Fruit fly (Drosophila melanogaster) whole organism, embryonic: ENCODE results near the gene fusl.

Experiments
- Bgb ChIP-seq: fragments of 200-800 bp; sonication (Bioruptor generic); IDR thresholded peaks from 2 replicates; pipeline ENCODE4 v1.3.6; 2022; ENCODE audit warnings: missing biosample characterization, missing genetic modification characterization; ENCODE audit not compliant: partially characterized antibody
- CG11085 ChIP-seq: fragments of 200-800 bp; sonication (Bioruptor generic); IDR thresholded peaks from 2 replicates; pipeline ENCODE4 v1.3.6; 2022; ENCODE audit warnings: missing biosample characterization, missing genetic modification characterization
- CG12219 ChIP-seq: fragments of 200-800 bp; sonication (Bioruptor generic); optimal IDR thresholded peaks from 3 replicates; lab custom pipeline; 2018; ENCODE audit warnings: missing biosample characterization, mild to moderate bottlenecking, missing genetic modification characterization
- CG1529 ChIP-seq: fragments of 200-800 bp; sonication (Bioruptor generic); optimal IDR thresholded peaks from 3 replicates; lab custom pipeline; 2018; ENCODE audit warnings: missing biosample characterization, missing genetic modification characterization
- CG17359 ChIP-seq: fragments of 200-800 bp; sonication (Bioruptor generic); optimal IDR thresholded peaks from 3 replicates; lab custom pipeline; 2018; ENCODE audit warnings: missing biosample characterization, mild to moderate bottlenecking, missing genetic modification characterization, moderate library complexity
- CG18011 ChIP-seq: fragments of 200-800 bp; sonication (Bioruptor generic); optimal IDR thresholded peaks from 2 replicates; lab custom pipeline; 2017; ENCODE audit warnings: missing biosample characterization, missing genetic modification characterization, mild to moderate bottlenecking, moderate library complexity, missing genotype
- CG2678 ChIP-seq: fragments of 200-800 bp; sonication (Bioruptor generic); optimal IDR thresholded peaks from 3 replicates; lab custom pipeline; 2019; ENCODE audit warnings: missing biosample characterization, mild to moderate bottlenecking, missing genetic modification characterization, moderate library complexity
- CG2712 ChIP-seq: fragments of 200-800 bp; optimal IDR thresholded peaks from 3 replicates; lab custom pipeline; 2019; ENCODE audit warnings: missing biosample characterization, mild to moderate bottlenecking, missing genetic modification characterization, moderate library complexity
- CG2875 ChIP-seq: fragments of 200-800 bp; sonication (Bioruptor generic); optimal IDR thresholded peaks from 2 replicates; lab custom pipeline; 2017; ENCODE audit warnings: missing biosample characterization, mild to moderate bottlenecking, missing genetic modification characterization, missing genetic modification reagents
- CG33213 ChIP-seq: fragments of 200-800 bp; sonication (Bioruptor generic); optimal IDR thresholded peaks from 3 replicates; lab custom pipeline; 2016; ENCODE audit warnings: missing biosample characterization, missing genetic modification characterization
- CG34376 ChIP-seq: fragments of 200-800 bp; sonication (Bioruptor generic); optimal IDR thresholded peaks from 2 replicates; lab custom pipeline; 2018; ENCODE audit warnings: missing biosample characterization, mild to moderate bottlenecking, missing genetic modification characterization
- CG3838 ChIP-seq: fragments of 200-800 bp; sonication (Bioruptor generic); optimal IDR thresholded peaks from 3 replicates; lab custom pipeline; 2016; ENCODE audit warnings: missing biosample characterization, missing genetic modification characterization
- CG5245 ChIP-seq: fragments of 200-800 bp; sonication (Bioruptor generic); optimal IDR thresholded peaks from 3 replicates; lab custom pipeline; 2016; ENCODE audit warnings: missing biosample characterization, missing genetic modification characterization
- CG6813 ChIP-seq: fragments of 200-800 bp; sonication (Bioruptor generic); optimal IDR thresholded peaks from 2 replicates; lab custom pipeline; 2017; ENCODE audit warnings: missing biosample characterization, missing genetic modification characterization, mild to moderate bottlenecking, moderate library complexity, missing genetic modification reagents
- CG7786 ChIP-seq: fragments of 200-800 bp; sonication (Bioruptor generic); optimal IDR thresholded peaks from 2 replicates; lab custom pipeline; 2016; ENCODE audit warnings: missing biosample characterization, missing genetic modification characterization
- CG7963 ChIP-seq: fragments of 200-800 bp; sonication (Bioruptor generic); IDR thresholded peaks from 3 replicates; pipeline ENCODE4 v1.3.6; 2022; ENCODE audit warnings: missing biosample characterization, missing genetic modification characterization; ENCODE audit not compliant: partially characterized antibody
- CG9727 ChIP-seq: fragments of 200-800 bp; sonication (Bioruptor generic); optimal IDR thresholded peaks from 3 replicates; lab custom pipeline; 2017; ENCODE audit warnings: missing biosample characterization, mild to moderate bottlenecking, missing genetic modification characterization
- CoRest ChIP-seq: fragments of 200-800 bp; sonication (Bioruptor generic); optimal IDR thresholded peaks from 3 replicates; lab custom pipeline; 2018; ENCODE audit warnings: missing biosample characterization, mild to moderate bottlenecking, missing genetic modification characterization, moderate library complexity
- D ChIP-seq, 2 experiments: fragments of 200-800 bp in 1 of 2; fragments of >200 bp in 1 of 2; sonication (Bioruptor generic) in 1 of 2; optimal IDR thresholded peaks; 2 replicates in 1 of 2; 3 replicates in 1 of 2; lab custom pipeline; 2017; ENCODE audit warnings: mild to moderate bottlenecking in 1 of 2, missing biosample characterization in 1 of 2, missing genetic modification characterization in 1 of 2, missing genetic modification reagents in 1 of 2
- D19B ChIP-seq: fragments of 200-800 bp; sonication (Bioruptor generic); optimal IDR thresholded peaks from 2 replicates; lab custom pipeline; 2017; ENCODE audit warnings: missing biosample characterization, mild to moderate bottlenecking, missing genetic modification characterization
- Doc2 ChIP-seq: fragments of 200-800 bp; sonication (Bioruptor generic); IDR thresholded peaks from 2 replicates; pipeline ENCODE4 v1.3.6; 2022; ENCODE audit warnings: missing biosample characterization, missing genetic modification characterization
- E2f1 ChIP-seq: fragments of 200-800 bp; sonication (Bioruptor generic); IDR thresholded peaks from 2 replicates; pipeline ENCODE4 v1.3.6; 2022; ENCODE audit warnings: missing biosample characterization, missing genetic modification characterization
- Elba2 ChIP-seq: fragments of 200-800 bp; sonication (Bioruptor generic); optimal IDR thresholded peaks from 3 replicates; lab custom pipeline; 2016; ENCODE audit warnings: missing biosample characterization, missing genetic modification characterization
- Fer2 ChIP-seq: fragments of 200-800 bp; sonication (Bioruptor generic); optimal IDR thresholded peaks from 2 replicates; lab custom pipeline; 2018; ENCODE audit warnings: missing biosample characterization, mild to moderate bottlenecking, missing genetic modification characterization, moderate library complexity
- Hr78 ChIP-seq, 2 experiments: fragments of 200-800 bp in 1 of 2; fragments of >200 bp in 1 of 2; sonication (Bioruptor generic) in 1 of 2; optimal IDR thresholded peaks; 2 replicates each; lab custom pipeline; 2017 to 2019; ENCODE audit warnings: missing biosample characterization in 2 of 2, missing genetic modification characterization in 2 of 2, mild to moderate bottlenecking in 1 of 2, moderate library complexity in 1 of 2
- MTF-1 ChIP-seq: fragments of 200-800 bp; sonication (Bioruptor generic); optimal IDR thresholded peaks from 2 replicates; lab custom pipeline; 2018; ENCODE audit warnings: missing biosample characterization, mild to moderate bottlenecking, missing genetic modification characterization, borderline replicate concordance
- NC2α ChIP-seq: fragments of 200-800 bp; sonication (Bioruptor generic); optimal IDR thresholded peaks from 2 replicates; lab custom pipeline; 2016; ENCODE audit warnings: missing biosample characterization, missing genetic modification characterization
- Nf-YC ChIP-seq: fragments of 200-800 bp; optimal IDR thresholded peaks from 3 replicates; lab custom pipeline; 2019; ENCODE audit warnings: missing biosample characterization, mild to moderate bottlenecking, missing genetic modification characterization, moderate library complexity
- Pdp1 ChIP-seq, 2 experiments: fragments of 200-800 bp; sonication (Bioruptor generic); optimal IDR thresholded peaks; 3 replicates each; lab custom pipeline; 2016; ENCODE audit warnings: missing biosample characterization in 2 of 2, missing genetic modification characterization in 2 of 2, mild to moderate bottlenecking in 1 of 2, moderate library complexity in 1 of 2
- Sry-β ChIP-seq: fragments of 200-800 bp; sonication (Bioruptor generic); optimal IDR thresholded peaks from 2 replicates; lab custom pipeline; 2018; ENCODE audit warnings: missing biosample characterization, mild to moderate bottlenecking, missing genetic modification characterization, moderate library complexity
- TFAM ChIP-seq: fragments of 200-800 bp; sonication (Bioruptor generic); optimal IDR thresholded peaks from 2 replicates; lab custom pipeline; 2017; ENCODE audit warnings: missing biosample characterization, missing genetic modification characterization, inconsistent platforms
- Xbp1 ChIP-seq: fragments of 200-800 bp; sonication (Bioruptor generic); optimal IDR thresholded peaks from 3 replicates; lab custom pipeline; 2016; ENCODE audit warnings: missing biosample characterization, mild to moderate bottlenecking, missing genetic modification characterization
- Xrp1 ChIP-seq: fragments of 200-800 bp; sonication (Bioruptor generic); IDR thresholded peaks from 2 replicates; pipeline ENCODE4 v1.3.6; 2022; ENCODE audit warnings: missing biosample characterization, missing genetic modification characterization
- chn ChIP-seq: fragments of 200-800 bp; sonication (Bioruptor generic); optimal IDR thresholded peaks from 2 replicates; lab custom pipeline; 2016; ENCODE audit warnings: missing biosample characterization, missing genetic modification characterization
- dpn ChIP-seq, 2 experiments: fragments of 200-800 bp; sonication (Bioruptor generic); optimal IDR thresholded peaks; 3 replicates each; lab custom pipeline; 2016; ENCODE audit warnings: missing biosample characterization in 2 of 2, missing genetic modification characterization in 2 of 2
- en ChIP-seq: fragments of 200-800 bp; sonication (Bioruptor generic); optimal IDR thresholded peaks from 2 replicates; lab custom pipeline; 2016; ENCODE audit warnings: missing biosample characterization, missing genetic modification characterization
- fru ChIP-seq: fragments of >200 bp; optimal IDR thresholded peaks from 2 replicates; lab custom pipeline; 2017
- grn ChIP-seq: fragments of 200-800 bp; sonication (Bioruptor generic); optimal IDR thresholded peaks from 3 replicates; lab custom pipeline; 2017; ENCODE audit warnings: missing biosample characterization, missing genetic modification characterization
- hb ChIP-seq: fragments of 200-800 bp; sonication (Bioruptor generic); IDR thresholded peaks from 3 replicates; pipeline ENCODE4 v1.3.6; 2022; ENCODE audit warnings: missing biosample characterization, missing genetic modification characterization; ENCODE audit not compliant: partially characterized antibody
- lab ChIP-seq: fragments of 200-800 bp; sonication (Bioruptor generic); optimal IDR thresholded peaks from 3 replicates; lab custom pipeline; 2017; ENCODE audit warnings: missing biosample characterization, missing genetic modification characterization, mild to moderate bottlenecking, moderate library complexity, missing genetic modification reagents
- pum ChIP-seq: fragments of 200-800 bp; sonication (Bioruptor generic); optimal IDR thresholded peaks from 2 replicates; lab custom pipeline; 2016; ENCODE audit warnings: missing biosample characterization, missing genetic modification characterization
- run ChIP-seq: fragments of 200-800 bp; sonication (Bioruptor generic); optimal IDR thresholded peaks from 3 replicates; lab custom pipeline; 2018; ENCODE audit warnings: missing biosample characterization, mild to moderate bottlenecking, missing genetic modification characterization
- sc ChIP-seq, 3 experiments: fragments of >200 bp in 2 of 3; fragments of 200-800 bp in 1 of 3; sonication (Bioruptor generic) in 1 of 3; optimal IDR thresholded peaks; 2 replicates in 2 of 3; 3 replicates in 1 of 3; lab custom pipeline; 2017; ENCODE audit warnings: mild to moderate bottlenecking in 1 of 3, missing biosample characterization in 1 of 3, missing genetic modification characterization in 1 of 3, missing genetic modification reagents in 1 of 3
- schlank ChIP-seq: fragments of 200-800 bp; sonication (Bioruptor generic); optimal IDR thresholded peaks from 2 replicates; lab custom pipeline; 2018; ENCODE audit warnings: missing biosample characterization, mild to moderate bottlenecking, missing genetic modification characterization
- sens ChIP-seq: fragments of 200-800 bp; sonication (Bioruptor generic); peaks from one replicate; lab custom pipeline; 2016; ENCODE audit warnings: missing biosample characterization, missing genetic modification characterization
- unpg ChIP-seq: fragments of 200-800 bp; sonication (Bioruptor generic); optimal IDR thresholded peaks from 3 replicates; lab custom pipeline; 2018; ENCODE audit warnings: missing biosample characterization, mild to moderate bottlenecking, missing genetic modification characterization, moderate library complexity
- zf30C ChIP-seq: fragments of 200-800 bp; sonication (Bioruptor generic); optimal IDR thresholded peaks from 3 replicates; lab custom pipeline; 2018; ENCODE audit warnings: missing biosample characterization, mild to moderate bottlenecking, missing genetic modification characterization

fusl gene

dm6 chr2L:5342119-5342817 is 4.4 kb upstream of the fusl start, which contains the start of gene Acsf2 (continued):
- TF ChIP-seq D (optimal IDR thresholded peaks at IDR 0.05; lab: Kevin White, UChicago), result no peak
- peak; percentile 33 for TF ChIP-seq D (GFP tag; optimal IDR thresholded peaks at IDR 0.05; lab: Kevin White, UChicago)
- peak; percentile 96 for TF ChIP-seq schlank (tag; lab: Kevin White, UChicago)
- TF ChIP-seq CG3838 (GFP tag; lab: Kevin White, UChicago), result peak; percentile 89
- no peak for TF ChIP-seq TFAM
- peak; percentile 86 for TF ChIP-seq Xrp1 (GFP tag; lab: Robert Waterston, UW)
- TF ChIP-seq fru (lab: Kevin White, UChicago), result no peak
- peak; percentile 86 for TF ChIP-seq Doc2
- TF ChIP-seq CG33213 (GFP tag; lab: Kevin White, UChicago), result peak; percentile 83
- peak; percentile 45 for TF ChIP-seq MTF-1 (GFP tag; lab: Kevin White, UChicago)
- peak; percentile 95 to 96 for TF ChIP-seq dpn (GFP tag; optimal IDR thresholded peaks at IDR 0.05; lab: Kevin White, UChicago)
- no peak for TF ChIP-seq Bgb (GFP tag; lab: Robert Waterston, UW)
- TF ChIP-seq CG18011 (GFP tag; lab: Kevin White, UChicago), result peak; percentile 87
- peak; percentile 50 for TF ChIP-seq grn (GFP tag; lab: Kevin White, UChicago)
- TF ChIP-seq Fer2 (tag; lab: Kevin White, UChicago), result peak; percentile 98
- TF ChIP-seq run (tag; lab: Kevin White, UChicago), result peak; percentile 89
- TF ChIP-seq lab, result peak; percentile 99
- no peak for TF ChIP-seq CG2875 (GFP tag; lab: Kevin White, UChicago)
- peak; percentile 79 for TF ChIP-seq en (GFP tag; lab: Kevin White, UChicago)
- peak; percentile 96 for TF ChIP-seq CG11085 (GFP tag; lab: Robert Waterston, UW)
- peak; percentile 95 for TF ChIP-seq unpg (GFP tag; lab: Kevin White, UChicago)
- peak; percentile 91 to 96 for TF ChIP-seq Pdp1 (GFP tag; optimal IDR thresholded peaks at IDR 0.05; lab: Kevin White, UChicago)
- TF ChIP-seq Hr78 (GFP tag; optimal IDR thresholded peaks at IDR 0.05; lab: Kevin White, UChicago), result no peak
- TF ChIP-seq Xbp1 (GFP tag; lab: Kevin White, UChicago), result peak; percentile 92
- peak; percentile 98 for TF ChIP-seq CoRest
- peak; percentile 35 for TF ChIP-seq CG1529
- TF ChIP-seq CG6813 (GFP tag; lab: Kevin White, UChicago), result peak; percentile 92
- peak; percentile 92 for TF ChIP-seq CG2712 (tag; lab: Kevin White, UChicago)
- TF ChIP-seq Elba2 (GFP tag; lab: Kevin White, UChicago), result no peak
- TF ChIP-seq CG34376, result peak; percentile 97
- TF ChIP-seq CG7963 (GFP tag; lab: Robert Waterston, UW), result no peak
- no peak for TF ChIP-seq Sry-β (GFP tag; lab: Kevin White, UChicago)
- peak; percentile 90 for TF ChIP-seq Nf-YC (tag; lab: Kevin White, UChicago)
- TF ChIP-seq CG7786 (GFP tag; lab: Kevin White, UChicago), result peak; percentile 98
- no peak for TF ChIP-seq zf30C (GFP tag; lab: Kevin White, UChicago)
- TF ChIP-seq sc (optimal IDR thresholded peaks at IDR 0.05; lab: Kevin White, UChicago), result no peak
- no peak for TF ChIP-seq sc (GFP tag; optimal IDR thresholded peaks at IDR 0.05; lab: Kevin White, UChicago)
- TF ChIP-seq chn, result peak; percentile 85
- TF ChIP-seq CG5245 (GFP tag; lab: Kevin White, UChicago), result peak; percentile 73
- peak; percentile 99 for TF ChIP-seq CG2678 (tag; lab: Kevin White, UChicago)
- TF ChIP-seq sens (GFP tag; lab: Kevin White, UChicago), result peak; percentile 88
- peak; percentile 96 for TF ChIP-seq D19B
- no peak for TF ChIP-seq hb (GFP tag; lab: Robert Waterston, UW)
- TF ChIP-seq CG12219 (GFP tag; lab: Kevin White, UChicago), result peak; percentile 85
- peak; percentile 95 for TF ChIP-seq CG9727 (GFP tag; lab: Kevin White, UChicago)
- TF ChIP-seq CG17359 (tag; lab: Kevin White, UChicago), result peak; percentile 87
- peak; percentile 88 for TF ChIP-seq pum (GFP tag; lab: Kevin White, UChicago)
- peak; percentile 96 for TF ChIP-seq E2f1 (GFP tag; lab: Robert Waterston, UW)
- peak; percentile 51 for TF ChIP-seq NC2α (GFP tag; lab: Kevin White, UChicago)
